Worm (Caenorhabditis elegans): Measurements from ENCODE around the gene R08C7.12.
A peak's percentile ranks its signal among the peaks of the same experiment; 100 is the strongest.

DNA sequence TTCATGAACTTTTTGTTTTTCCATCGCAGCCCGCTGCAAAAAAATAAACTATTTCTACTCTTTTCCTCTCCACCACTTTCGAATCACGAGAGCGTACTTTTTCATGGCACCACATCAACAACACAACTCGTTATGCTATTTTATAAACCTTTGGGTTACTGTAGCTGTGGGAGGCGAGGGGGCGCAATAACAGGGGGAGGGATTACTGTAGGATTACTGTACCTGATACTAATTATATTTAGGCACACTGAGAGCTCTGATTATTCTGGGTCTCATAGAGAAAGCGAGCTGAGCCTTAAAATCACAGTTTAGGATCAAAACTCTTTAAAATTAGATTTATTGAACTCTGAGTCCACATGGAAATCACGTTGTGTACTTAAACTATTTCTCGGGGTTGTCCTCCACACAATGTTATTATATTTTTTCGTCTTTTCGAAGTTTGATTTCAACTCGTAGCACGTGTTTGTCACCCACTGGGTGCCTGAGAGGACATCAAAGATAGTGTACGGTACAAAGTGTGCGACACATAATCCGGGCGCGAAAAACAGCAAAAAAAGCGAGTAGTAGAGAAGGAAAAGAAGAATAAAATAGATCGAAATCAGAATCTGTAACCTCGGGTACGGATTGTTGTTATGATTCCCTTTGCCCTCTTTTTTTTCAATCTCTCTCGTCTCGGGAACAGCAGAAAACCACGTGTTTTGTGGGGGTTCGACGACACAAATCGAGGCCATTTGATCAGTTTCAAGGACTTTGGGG is 23.1 kb downstream of the R08C7.12 start:
- TF ChIP-seq unc-39 (tag; optimal IDR thresholded peaks at IDR 0.05) (no peak), nhr-11 (tag; optimal IDR thresholded peaks at IDR 0.05) (peak; percentile 17), Y5F2A.4 (GFP tag; optimal IDR thresholded peaks at IDR 0.05) (no peak), lin-15B (tag; optimal IDR thresholded peaks at IDR 0.05) (no peak), daf-12 (tag; optimal IDR thresholded peaks at IDR 0.05) (no peak), unc-62 (GFP tag; optimal IDR thresholded peaks at IDR 0.05 in 1 of 2) (peak in 1 of 2 experiments; percentile 98), unc-62 (tag; optimal IDR thresholded peaks at IDR 0.05) (no peak), hlh-30 (tag; optimal IDR thresholded peaks at IDR 0.05; ENCODE audit: insufficient read depth) (peak; percentile 84), nhr-25 (tag; optimal IDR thresholded peaks at IDR 0.05; ENCODE audit: borderline replicate concordance, insufficient read depth) (peak; percentile 23), nhr-76 (tag; optimal IDR thresholded peaks at IDR 0.05) (no peak), lin-13 (GFP tag; optimal IDR thresholded peaks at IDR 0.05) (no peak), lin-1 (GFP tag; IDR thresholded peaks at IDR 0.05) (no peak), unc-130 (GFP tag; optimal IDR thresholded peaks at IDR 0.05) (no peak), tra-1 (GFP tag; IDR thresholded peaks at IDR 0.05) (0 out of 2 replicates have a peak, but pooled peaks have one; percentile 46), pha-4 (GFP tag; IDR thresholded peaks at IDR 0.05) (no peak), pha-4 (tag; optimal IDR thresholded peaks at IDR 0.05) (no peak)

Data from whole organism, L4 larva.